Worm (Caenorhabditis elegans): Measurements from ENCODE around the gene C46A5.1.

Gene C46A5.1

ce11 chrIV:7734173-7734572, 29.6 kb upstream of the C46A5.1 start:
- TF ChIP-seq snpc-1.1 (tag; optimal IDR thresholded peaks at IDR 0.05; ENCODE audit: insufficient read depth): no peak
- no peak for TF ChIP-seq ceh-40 (GFP tag; IDR thresholded peaks at IDR 0.05)
- no peak for TF ChIP-seq Y79H2A.3 (GFP tag; conservative IDR thresholded peaks at IDR 0.05)
- TF ChIP-seq F39B2.1 (GFP tag; IDR thresholded peaks at IDR 0.05): no peak
- TF ChIP-seq ztf-22 (GFP tag; optimal IDR thresholded peaks at IDR 0.05): no peak
- TF ChIP-seq D2030.7 (GFP tag; IDR thresholded peaks at IDR 0.05): no peak
- TF ChIP-seq akir-1 (GFP tag; optimal IDR thresholded peaks at IDR 0.05): no peak
- TF ChIP-seq lin-35 (GFP tag; optimal IDR thresholded peaks at IDR 0.05): no peak
- no peak for TF ChIP-seq ztf-18 (tag; optimal IDR thresholded peaks at IDR 0.05)
- TF ChIP-seq F52B5.7 (tag; optimal IDR thresholded peaks at IDR 0.05): no peak
- TF ChIP-seq T26A5.8 (tag; optimal IDR thresholded peaks at IDR 0.05): no peak
- no peak for TF ChIP-seq dpff-1 (tag; optimal IDR thresholded peaks at IDR 0.05)
- no peak for TF ChIP-seq Y53F4B.3 (GFP tag; IDR thresholded peaks at IDR 0.05)
- TF ChIP-seq aptf-2 (GFP tag; conservative IDR thresholded peaks at IDR 0.05): no peak
- TF ChIP-seq hsf-1 (GFP tag; IDR thresholded peaks at IDR 0.05): no peak
- no peak for TF ChIP-seq nfyb-1 (GFP tag; IDR thresholded peaks at IDR 0.05)

- TF ChIP-seq egrh-3 (GFP tag; IDR thresholded peaks at IDR 0.05): peak; percentile 36; the same call in 1 of the 2 replicates
- no peak for TF ChIP-seq B0336.3 (GFP tag; IDR thresholded peaks at IDR 0.05)
Measured at ce11 chrIV:7734619-7735018, 29.1 kb upstream of the C46A5.1 start, which contains the start of gene clx-1. Gene clx-1 (plus strand): TSS chrIV:7734648.

DNA sequence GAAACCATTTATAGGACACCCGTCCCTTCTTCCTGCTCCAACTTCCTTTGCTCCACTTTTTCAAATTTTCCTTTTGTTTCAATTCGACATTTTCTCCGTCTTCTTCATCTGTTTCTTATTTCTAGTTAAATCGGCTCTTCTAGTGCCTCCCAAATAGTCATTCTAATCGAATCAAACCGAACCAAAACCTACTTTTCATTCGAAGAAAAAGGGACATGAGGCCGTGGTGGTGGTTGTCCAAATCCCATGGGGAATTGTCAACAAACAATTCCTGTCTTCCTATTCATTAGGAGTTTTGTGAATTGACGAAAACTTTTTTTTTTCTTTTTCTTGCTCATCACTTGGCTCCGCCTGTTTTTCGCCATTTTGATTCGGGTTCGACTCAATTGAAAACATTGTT, 27.1 kb upstream of the C46A5.1 start:
- TF ChIP-seq lag-1 (GFP tag; IDR thresholded peaks at IDR 0.05) (no peak), lin-54 (GFP tag; optimal IDR thresholded peaks at IDR 0.05) (no peak), B0035.1 (tag; optimal IDR thresholded peaks at IDR 0.05) (no peak), somi-1 (GFP tag; optimal IDR thresholded peaks at IDR 0.05) (no peak), F10E7.11 (tag; optimal IDR thresholded peaks at IDR 0.05) (no peak)

ce11 chrIV:7743539-7743938, 20.2 kb upstream of the C46A5.1 start, which contains the start of gene npr-35:
Gene npr-35 (plus strand): TSS chrIV:7743839.
- TF ChIP-seq egl-44 (GFP tag; IDR thresholded peaks at IDR 0.05): no peak
- no peak for TF ChIP-seq athp-1 (tag; optimal IDR thresholded peaks at IDR 0.05)
- TF ChIP-seq Y56A3A.18 (GFP tag; IDR thresholded peaks at IDR 0.05): no peak
- no peak for TF ChIP-seq snpc-4 (GFP tag; optimal IDR thresholded peaks at IDR 0.05)
- no peak for TF ChIP-seq snpc-4 (tag; optimal IDR thresholded peaks at IDR 0.05)
- no peak for TF ChIP-seq ztf-26 (tag; optimal IDR thresholded peaks at IDR 0.05)
- no peak for TF ChIP-seq unc-130 (GFP tag; optimal IDR thresholded peaks at IDR 0.05)
- TF ChIP-seq pbrm-1 (GFP tag; IDR thresholded peaks at IDR 0.05): no peak
- TF ChIP-seq D2030.7 (GFP tag; IDR thresholded peaks at IDR 0.05): no peak
- TF ChIP-seq attf-5 (GFP tag; optimal IDR thresholded peaks at IDR 0.05): no peak
- no peak for TF ChIP-seq ztf-3 (GFP tag; optimal IDR thresholded peaks at IDR 0.05)
- no peak for TF ChIP-seq ZK185.1 (tag; optimal IDR thresholded peaks at IDR 0.05; ENCODE audit: poor library complexity, severe bottlenecking)
- no peak for TF ChIP-seq B0035.1 (tag; optimal IDR thresholded peaks at IDR 0.05)
- no peak for TF ChIP-seq ztf-18 (tag; optimal IDR thresholded peaks at IDR 0.05)
- no peak for TF ChIP-seq F37B4.10 (GFP tag; IDR thresholded peaks at IDR 0.05)
- TF ChIP-seq unc-62 (GFP tag; optimal IDR thresholded peaks at IDR 0.05): no peak
- no peak for TF ChIP-seq zim-3 (tag; optimal IDR thresholded peaks at IDR 0.05)
- no peak for TF ChIP-seq F33H1.4 (GFP tag; IDR thresholded peaks at IDR 0.05)
- no peak for TF ChIP-seq Y67H2A.10 (GFP tag; conservative IDR thresholded peaks at IDR 0.05)
- no peak for TF ChIP-seq rec-8 (tag; optimal IDR thresholded peaks at IDR 0.05)
- no peak for TF ChIP-seq let-607 (tag; optimal IDR thresholded peaks at IDR 0.05)

Data from whole organism, young adult.